Fruit fly (Drosophila melanogaster) whole organism, embryonic: Measurements from ENCODE around the gene ft.

Experiments
- Bdp1 ChIP-seq: fragments of 200-800 bp; sonication (Bioruptor generic); optimal IDR thresholded peaks from 3 replicates; lab custom pipeline; 2016; ENCODE audit warnings: missing biosample characterization, missing genetic modification characterization
- CG11456 ChIP-seq: fragments of 200-800 bp; sonication (Bioruptor generic); IDR thresholded peaks from 3 replicates; pipeline ENCODE4 v1.3.6; 2022; ENCODE audit warnings: missing biosample characterization, missing genetic modification characterization
- CG11504 ChIP-seq: fragments of 200-800 bp; sonication (Bioruptor generic); optimal IDR thresholded peaks from 3 replicates; lab custom pipeline; 2019; ENCODE audit warnings: missing biosample characterization, mild to moderate bottlenecking, missing genetic modification characterization, moderate library complexity
- CG11560 ChIP-seq: fragments of 200-800 bp; sonication (Bioruptor generic); IDR thresholded peaks from 3 replicates; pipeline ENCODE4 v1.3.6; 2022; ENCODE audit warnings: missing biosample characterization, missing genetic modification characterization
- CG11696 ChIP-seq: fragments of 200-800 bp; sonication (Bioruptor generic); IDR thresholded peaks from 2 replicates; pipeline ENCODE4 v1.3.6; 2022; ENCODE audit warnings: missing biosample characterization, missing genetic modification characterization
- CG12769 ChIP-seq: fragments of 200-800 bp; sonication (Bioruptor generic); optimal IDR thresholded peaks from 2 replicates; lab custom pipeline; 2019; ENCODE audit warnings: missing biosample characterization, mild to moderate bottlenecking, missing genetic modification characterization, moderate library complexity
- CG14860 ChIP-seq: fragments of 200-800 bp; sonication (Bioruptor generic); IDR thresholded peaks from 3 replicates; pipeline ENCODE4 v1.3.6; 2022; ENCODE audit warnings: missing biosample characterization, missing genetic modification characterization; ENCODE audit not compliant: partially characterized antibody
- CG1529 ChIP-seq: fragments of 200-800 bp; sonication (Bioruptor generic); optimal IDR thresholded peaks from 3 replicates; lab custom pipeline; 2018; ENCODE audit warnings: missing biosample characterization, missing genetic modification characterization
- CG16813 ChIP-seq: fragments of 200-800 bp; sonication (Bioruptor generic); IDR thresholded peaks from 3 replicates; pipeline ENCODE4 v1.3.6; 2022; ENCODE audit warnings: missing biosample characterization, missing genetic modification characterization; ENCODE audit not compliant: partially characterized antibody
- CG18011 ChIP-seq: fragments of 200-800 bp; sonication (Bioruptor generic); optimal IDR thresholded peaks from 2 replicates; lab custom pipeline; 2017; ENCODE audit warnings: missing biosample characterization, missing genetic modification characterization, mild to moderate bottlenecking, moderate library complexity, missing genotype
- CG2116 ChIP-seq: fragments of 200-800 bp; sonication (Bioruptor generic); optimal IDR thresholded peaks from 3 replicates; lab custom pipeline; 2018; ENCODE audit warnings: missing biosample characterization, mild to moderate bottlenecking, missing genetic modification characterization
- CG30020 ChIP-seq: fragments of 200-800 bp; optimal IDR thresholded peaks from 2 replicates; lab custom pipeline; 2019; ENCODE audit warnings: missing biosample characterization, mild to moderate bottlenecking, missing genetic modification characterization, moderate library complexity
- CG30403 ChIP-seq: fragments of 200-800 bp; sonication (Bioruptor generic); optimal IDR thresholded peaks from 3 replicates; lab custom pipeline; 2016; ENCODE audit warnings: missing biosample characterization, missing genetic modification characterization
- CG31388 ChIP-seq: fragments of 200-800 bp; sonication (Bioruptor generic); optimal IDR thresholded peaks from 2 replicates; lab custom pipeline; 2016; ENCODE audit warnings: missing biosample characterization, missing genetic modification characterization
- CG3281 ChIP-seq: fragments of 200-800 bp; sonication (Bioruptor generic); optimal IDR thresholded peaks from 3 replicates; lab custom pipeline; 2017; ENCODE audit warnings: missing biosample characterization, mild to moderate bottlenecking, missing genetic modification characterization
- CG7357 ChIP-seq: fragments of 200-800 bp; sonication (Bioruptor generic); IDR thresholded peaks from 3 replicates; pipeline ENCODE4 v1.3.6; 2022; ENCODE audit warnings: missing biosample characterization, missing genetic modification characterization
- CG8089 ChIP-seq: fragments of 200-800 bp; sonication (Bioruptor generic); optimal IDR thresholded peaks from 3 replicates; lab custom pipeline; 2016; ENCODE audit warnings: missing biosample characterization, missing genetic modification characterization
- CG8478 ChIP-seq: fragments of >200 bp; optimal IDR thresholded peaks from 2 replicates; lab custom pipeline; 2018
- CG9727 ChIP-seq: fragments of 200-800 bp; sonication (Bioruptor generic); optimal IDR thresholded peaks from 3 replicates; lab custom pipeline; 2017; ENCODE audit warnings: missing biosample characterization, mild to moderate bottlenecking, missing genetic modification characterization
- CG9797 ChIP-seq: fragments of 200-800 bp; sonication (Bioruptor generic); optimal IDR thresholded peaks from 3 replicates; lab custom pipeline; 2018; ENCODE audit warnings: missing biosample characterization, mild to moderate bottlenecking, missing genetic modification characterization
- CoRest ChIP-seq: fragments of 200-800 bp; sonication (Bioruptor generic); optimal IDR thresholded peaks from 3 replicates; lab custom pipeline; 2018; ENCODE audit warnings: missing biosample characterization, mild to moderate bottlenecking, missing genetic modification characterization, moderate library complexity
- Dref ChIP-seq: fragments of 200-800 bp; sonication (Bioruptor generic); IDR thresholded peaks from 2 replicates; pipeline ENCODE4 v1.3.6; 2022; ENCODE audit warnings: missing biosample characterization, missing genetic modification characterization
- ERR ChIP-seq: fragments of 200-800 bp; sonication (Bioruptor generic); optimal IDR thresholded peaks from 2 replicates; lab custom pipeline; 2016; ENCODE audit warnings: missing biosample characterization, missing genetic modification characterization
- HLH54F ChIP-seq: fragments of 200-800 bp; sonication (Bioruptor generic); optimal IDR thresholded peaks from 3 replicates; lab custom pipeline; 2016; ENCODE audit warnings: missing biosample characterization, missing genetic modification characterization
- Hr39 ChIP-seq: fragments of >200 bp; optimal IDR thresholded peaks from 2 replicates; lab custom pipeline; 2017
- Hsf ChIP-seq: fragments of 200-800 bp; sonication (Bioruptor generic); optimal IDR thresholded peaks from 3 replicates; lab custom pipeline; 2016; ENCODE audit warnings: missing biosample characterization, missing genetic modification characterization
- Opbp ChIP-seq: fragments of 200-800 bp; sonication (Bioruptor generic); IDR thresholded peaks from 3 replicates; pipeline ENCODE4 v1.3.6; 2022; ENCODE audit warnings: missing biosample characterization, missing genetic modification characterization; ENCODE audit not compliant: partially characterized antibody
- PHDP ChIP-seq: fragments of 200-800 bp; sonication (Bioruptor generic); optimal IDR thresholded peaks from 3 replicates; lab custom pipeline; 2018; ENCODE audit warnings: missing biosample characterization, mild to moderate bottlenecking, missing genetic modification characterization, moderate library complexity
- Side ChIP-seq: fragments of 200-800 bp; sonication (Bioruptor generic); optimal IDR thresholded peaks from 2 replicates; lab custom pipeline; 2016; ENCODE audit warnings: missing biosample characterization, missing genetic modification characterization
- Six4 ChIP-seq: fragments of 200-800 bp; sonication (Bioruptor generic); optimal IDR thresholded peaks from 2 replicates; lab custom pipeline; 2016; ENCODE audit warnings: missing biosample characterization, missing genetic modification characterization
- Stat92E ChIP-seq, 3 experiments: fragments of >200 bp in 2 of 3; fragments of 200-800 bp in 1 of 3; sonication (Bioruptor generic) in 1 of 3; optimal IDR thresholded peaks; 2 replicates each; lab custom pipeline; 2017 to 2019; ENCODE audit warnings: missing biosample characterization in 3 of 3, missing genetic modification characterization in 3 of 3, mild to moderate bottlenecking in 1 of 3, moderate library complexity in 1 of 3
- YL-1 ChIP-seq: fragments of 200-800 bp; sonication (Bioruptor generic); optimal IDR thresholded peaks from 3 replicates; lab custom pipeline; 2017; ENCODE audit warnings: missing biosample characterization, mild to moderate bottlenecking, missing genetic modification characterization
- amos ChIP-seq: fragments of 200-800 bp; sonication (Bioruptor generic); IDR thresholded peaks from 2 replicates; pipeline ENCODE4 v1.3.6; 2022; ENCODE audit warnings: missing biosample characterization, missing genetic modification characterization; ENCODE audit not compliant: partially characterized antibody
- ato ChIP-seq: fragments of 200-800 bp; sonication (Bioruptor generic); IDR thresholded peaks from 2 replicates; pipeline ENCODE4 v1.3.6; 2022; ENCODE audit warnings: missing biosample characterization, missing genetic modification characterization; ENCODE audit not compliant: partially characterized antibody
- br ChIP-seq: fragments of >200 bp; optimal IDR thresholded peaks from 2 replicates; lab custom pipeline; 2017
- cato ChIP-seq: fragments of 200-800 bp; sonication (Bioruptor generic); optimal IDR thresholded peaks from 2 replicates; lab custom pipeline; 2016; ENCODE audit warnings: missing biosample characterization, missing genetic modification characterization, borderline replicate concordance
- cwo ChIP-seq: fragments of 200-800 bp; sonication (Bioruptor generic); optimal IDR thresholded peaks from 3 replicates; lab custom pipeline; 2017; ENCODE audit warnings: missing biosample characterization, missing genetic modification characterization, mild to moderate bottlenecking, moderate library complexity, missing genetic modification reagents
- disco-r ChIP-seq: fragments of 200-800 bp; sonication (Bioruptor generic); optimal IDR thresholded peaks from 2 replicates; lab custom pipeline; 2016; ENCODE audit warnings: missing biosample characterization, missing genetic modification characterization
- dpn ChIP-seq, 2 experiments: fragments of 200-800 bp; sonication (Bioruptor generic); optimal IDR thresholded peaks; 3 replicates each; lab custom pipeline; 2016; ENCODE audit warnings: missing biosample characterization in 2 of 2, missing genetic modification characterization in 2 of 2
- dysf ChIP-seq: fragments of 200-800 bp; sonication (Bioruptor generic); IDR thresholded peaks from 3 replicates; pipeline ENCODE4 v1.3.6; 2022; ENCODE audit warnings: missing biosample characterization, missing genetic modification characterization
- gem ChIP-seq: fragments of 200-800 bp; sonication (Bioruptor generic); optimal IDR thresholded peaks from 2 replicates; lab custom pipeline; 2019; ENCODE audit warnings: missing biosample characterization, mild to moderate bottlenecking, missing genetic modification characterization, moderate library complexity
- ham ChIP-seq: fragments of 200-800 bp; sonication (Bioruptor generic); IDR thresholded peaks from 2 replicates; pipeline ENCODE4 v1.3.6; 2022; ENCODE audit warnings: missing biosample characterization, missing genetic modification characterization
- hb ChIP-seq: fragments of 200-800 bp; sonication (Bioruptor generic); IDR thresholded peaks from 3 replicates; pipeline ENCODE4 v1.3.6; 2022; ENCODE audit warnings: missing biosample characterization, missing genetic modification characterization; ENCODE audit not compliant: partially characterized antibody
- insv ChIP-seq, 2 experiments: fragments of 200-800 bp; sonication (Bioruptor generic); optimal IDR thresholded peaks; 3 replicates each; lab custom pipeline; 2016 to 2018; ENCODE audit warnings: missing biosample characterization in 2 of 2, missing genetic modification characterization in 2 of 2
- lilli ChIP-seq: fragments of 200-800 bp; sonication (Bioruptor generic); optimal IDR thresholded peaks from 3 replicates; lab custom pipeline; 2016; ENCODE audit warnings: missing biosample characterization, missing genetic modification characterization
- onecut ChIP-seq: fragments of 200-800 bp; sonication (Bioruptor generic); IDR thresholded peaks from 2 replicates; pipeline ENCODE4 v1.3.6; 2022; ENCODE audit warnings: missing biosample characterization, missing genetic modification characterization
- ro ChIP-seq: fragments of 200-800 bp; sonication (Bioruptor generic); IDR thresholded peaks from 2 replicates; pipeline ENCODE4 v1.3.6; 2022; ENCODE audit warnings: missing biosample characterization, missing genetic modification characterization
- sna ChIP-seq: fragments of 200-800 bp; sonication (Bioruptor generic); IDR thresholded peaks from 2 replicates; pipeline ENCODE4 v1.3.6; 2022; ENCODE audit warnings: missing biosample characterization, missing genetic modification characterization; ENCODE audit not compliant: partially characterized antibody
- tap ChIP-seq: fragments of 200-800 bp; optimal IDR thresholded peaks from 3 replicates; lab custom pipeline; 2019; ENCODE audit warnings: missing biosample characterization, mild to moderate bottlenecking, missing genetic modification characterization, moderate library complexity
- tna ChIP-seq: fragments of 200-800 bp; sonication (Bioruptor generic); IDR thresholded peaks from 2 replicates; pipeline ENCODE4 v1.3.6; 2022; ENCODE audit warnings: missing biosample characterization, missing genetic modification characterization; ENCODE audit not compliant: partially characterized antibody
- usp ChIP-seq: fragments of >200 bp; optimal IDR thresholded peaks from 2 replicates; lab custom pipeline; 2017; ENCODE audit warnings: missing biosample characterization, missing genetic modification characterization

The ft gene

dm6 chr2L:4226792-4227191, 5.2 kb upstream of the ft start, which contains the start of gene CG3702 (continued):
- peak; percentile 75; the same call in 2 of the 3 replicates for TF ChIP-seq Opbp (GFP tag; lab: Robert Waterston, UW)
- no peak for TF ChIP-seq CG8089
- no peak for TF ChIP-seq br (lab: Kevin White, UChicago)
- TF ChIP-seq Dref (GFP tag; lab: Robert Waterston, UW), result peak; percentile 91
- no peak for TF ChIP-seq tap
- TF ChIP-seq CG8478, result no peak
- no peak for TF ChIP-seq HLH54F
- TF ChIP-seq CG2116 (GFP tag; lab: Kevin White, UChicago), result peak; percentile 47
- peak; percentile 80 for TF ChIP-seq amos
- 0 out of 2 replicates have a peak, but pooled peaks have one; percentile 9 for TF ChIP-seq onecut (GFP tag; lab: Robert Waterston, UW)
- TF ChIP-seq YL-1 (GFP tag; lab: Kevin White, UChicago), result peak; percentile 23
- TF ChIP-seq CoRest (tag; lab: Kevin White, UChicago), result peak; percentile 46
- TF ChIP-seq CG7357 (GFP tag; lab: Robert Waterston, UW), result peak; percentile 95
- TF ChIP-seq CG9797, result no peak
- no peak for TF ChIP-seq CG3281 (GFP tag; lab: Kevin White, UChicago)
- TF ChIP-seq Stat92E (GFP tag; optimal IDR thresholded peaks at IDR 0.05; lab: Kevin White, UChicago), result no peak
- no peak for TF ChIP-seq cwo (GFP tag; lab: Kevin White, UChicago)
- TF ChIP-seq CG30403 (GFP tag; lab: Kevin White, UChicago), result no peak
- peak; percentile 6 for TF ChIP-seq PHDP
- no peak for TF ChIP-seq insv (GFP tag; optimal IDR thresholded peaks at IDR 0.05; lab: Kevin White, UChicago)
- no peak for TF ChIP-seq dpn (GFP tag; optimal IDR thresholded peaks at IDR 0.05; lab: Kevin White, UChicago)
- no peak for TF ChIP-seq ham (GFP tag; lab: Robert Waterston, UW)
- TF ChIP-seq Side (GFP tag; lab: Kevin White, UChicago), result no peak
- peak; percentile 8 for TF ChIP-seq lilli
- TF ChIP-seq CG18011, result no peak
- peak; percentile 54 for TF ChIP-seq gem (tag; lab: Kevin White, UChicago)
- TF ChIP-seq CG11560 (tag; lab: Robert Waterston, UW), result peak; percentile 31; the same call in 1 of the 3 replicates
- TF ChIP-seq CG11696 (GFP tag; lab: Robert Waterston, UW), result no peak
- no peak for TF ChIP-seq ERR
- no peak for TF ChIP-seq Bdp1 (GFP tag; lab: Kevin White, UChicago)
- no peak for TF ChIP-seq CG1529
- peak; percentile 77 for TF ChIP-seq tna (GFP tag; lab: Robert Waterston, UW)
- peak; percentile 34 for TF ChIP-seq CG11504 (tag; lab: Kevin White, UChicago)
- TF ChIP-seq Six4 (GFP tag; lab: Kevin White, UChicago), result no peak
- 0 out of 3 replicates have a peak, but pooled peaks have one; percentile 14 for TF ChIP-seq dysf (GFP tag; lab: Robert Waterston, UW)
- no peak for TF ChIP-seq CG31388 (GFP tag; lab: Kevin White, UChicago)
- no peak for TF ChIP-seq Hsf
- TF ChIP-seq disco-r (GFP tag; lab: Kevin White, UChicago), result no peak
- TF ChIP-seq sna (GFP tag; lab: Robert Waterston, UW), result peak; percentile 60
- TF ChIP-seq ato (GFP tag; lab: Robert Waterston, UW), result peak; percentile 74
- TF ChIP-seq cato, result no peak
- no peak for TF ChIP-seq usp
- no peak for TF ChIP-seq CG9727
- TF ChIP-seq CG12769 (tag; lab: Kevin White, UChicago), result peak; percentile 36
- TF ChIP-seq CG11456, result no peak
- peak; percentile 80 for TF ChIP-seq CG30020 (tag; lab: Kevin White, UChicago)
- no peak for TF ChIP-seq ro (GFP tag; lab: Robert Waterston, UW)
- TF ChIP-seq Hr39 (lab: Kevin White, UChicago), result no peak
- peak; percentile 69 for TF ChIP-seq CG14860 (GFP tag; lab: Robert Waterston, UW)
- peak; percentile 72; the same call in 2 of the 3 replicates for TF ChIP-seq hb
- peak; percentile 72 for TF ChIP-seq CG16813
